Worm (Caenorhabditis elegans) whole organism, L4/young adult: ENCODE results near the gene C50H11.13.

Source experiments
- W03F9.2 ChIP-seq: fragments of 150-350 bp; optimal IDR thresholded peaks from 2 replicates; lab custom pipeline; 2014; ENCODE audit warnings: missing biosample characterization, missing genetic modification characterization
- dao-5 ChIP-seq: sonication (generic microtip); optimal IDR thresholded peaks from 2 replicates; lab custom pipeline; 2016; ENCODE audit warnings: missing genotype, missing genetic modification characterization, moderate library complexity, missing compliant biosample characterization
- him-1 ChIP-seq: sonication (generic microtip); optimal IDR thresholded peaks from 2 replicates; lab custom pipeline; 2016; ENCODE audit warnings: missing genotype, missing genetic modification reagents, missing genetic modification characterization, missing compliant biosample characterization

ce11 chrV:3062078-3062477 is 9.4 kb downstream of the C50H11.13 start, which contains the start of gene srt-15:
- TF ChIP-seq him-1 (no peak), dao-5 (tag; lab: Kevin White, UChicago) (no peak), W03F9.2 (tag; lab: Kevin White, UChicago) (no peak)
